Fruit fly (Drosophila melanogaster): ENCODE results near the gene CG32284.

Gene CG32284

dm6 chr3L:3141411-3141810 lies 45.1 kb upstream of the CG32284 start (continued):
- no peak for TF ChIP-seq Dp (GFP tag; optimal IDR thresholded peaks at IDR 0.05)
- no peak for TF ChIP-seq sd (tag; optimal IDR thresholded peaks at IDR 0.05)
- no peak for TF ChIP-seq salm (tag; optimal IDR thresholded peaks at IDR 0.05)
- TF ChIP-seq ind (GFP tag; optimal IDR thresholded peaks at IDR 0.05) = no peak
- peak; percentile 29 for TF ChIP-seq nerfin-1 (tag; optimal IDR thresholded peaks at IDR 0.05)
- peak; percentile 22 for TF ChIP-seq CG3407 (GFP tag; optimal IDR thresholded peaks at IDR 0.05)
- TF ChIP-seq CG10431 (GFP tag; optimal IDR thresholded peaks at IDR 0.05) = peak; percentile 85
- no peak for TF ChIP-seq lab (GFP tag; optimal IDR thresholded peaks at IDR 0.05)
- TF ChIP-seq ara (GFP tag; IDR thresholded peaks at IDR 0.05) = 0 out of 2 replicates have a peak, but pooled peaks have one; percentile 44
- peak; percentile 39 for TF ChIP-seq Sry-β (GFP tag; optimal IDR thresholded peaks at IDR 0.05)
- TF ChIP-seq CG2678 (tag; optimal IDR thresholded peaks at IDR 0.05) = no peak
- peak; percentile 34 for TF ChIP-seq CG2712 (tag; optimal IDR thresholded peaks at IDR 0.05)
- peak; percentile 58 for TF ChIP-seq CG14710 (tag; optimal IDR thresholded peaks at IDR 0.05)
- peak; percentile 1 for TF ChIP-seq dmrt11E (tag; optimal IDR thresholded peaks at IDR 0.05)
- no peak for TF ChIP-seq CG34224 (GFP tag; IDR thresholded peaks at IDR 0.05; ENCODE audit: partially characterized antibody)
- peak; percentile 10 for TF ChIP-seq MTF-1 (GFP tag; optimal IDR thresholded peaks at IDR 0.05; ENCODE audit: borderline replicate concordance)
- TF ChIP-seq Oli (tag; optimal IDR thresholded peaks at IDR 0.05) = no peak
- peak; percentile 8 for TF ChIP-seq Asciz (GFP tag; optimal IDR thresholded peaks at IDR 0.05)
- no peak for TF ChIP-seq Fer1 (GFP tag; optimal IDR thresholded peaks at IDR 0.05)
- TF ChIP-seq Eip74EF (GFP tag; optimal IDR thresholded peaks at IDR 0.05) = peak in 1 of 2 experiments; percentile 14
- peak; percentile 64 for TF ChIP-seq gcm (GFP tag; optimal IDR thresholded peaks at IDR 0.05)
- TF ChIP-seq otp (GFP tag; IDR thresholded peaks at IDR 0.05) = peak; percentile 11; the same call in 1 of the 3 replicates
- no peak for TF ChIP-seq CG9437 (GFP tag; optimal IDR thresholded peaks at IDR 0.05)
- TF ChIP-seq ham (GFP tag; IDR thresholded peaks at IDR 0.05) = no peak
- peak in 1 of 2 experiments; percentile 73 for TF ChIP-seq Pdp1 (GFP tag; optimal IDR thresholded peaks at IDR 0.05)
- TF ChIP-seq nom (GFP tag; optimal IDR thresholded peaks at IDR 0.05) = no peak
- peak; percentile 30 for TF ChIP-seq CG2875 (GFP tag; optimal IDR thresholded peaks at IDR 0.05)
- TF ChIP-seq CG15601 (tag; optimal IDR thresholded peaks at IDR 0.05) = peak; percentile 76
- TF ChIP-seq CG11247 (GFP tag; IDR thresholded peaks at IDR 0.05) = 0 out of 2 replicates have a peak, but pooled peaks have one; percentile 32
- peak; percentile 5 for TF ChIP-seq kah (GFP tag; optimal IDR thresholded peaks at IDR 0.05)
- TF ChIP-seq CG3163 (GFP tag; optimal IDR thresholded peaks at IDR 0.05) = no peak
- peak; percentile 42 for TF ChIP-seq CG18262 (tag; optimal IDR thresholded peaks at IDR 0.05)
- TF ChIP-seq sim (GFP tag; IDR thresholded peaks at IDR 0.05) = peak; percentile 36; the same call in 1 of the 2 replicates
- TF ChIP-seq Hr78 (GFP tag; optimal IDR thresholded peaks at IDR 0.05) = peak in 1 of 2 experiments; percentile 88
- TF ChIP-seq Xrp1 (GFP tag; IDR thresholded peaks at IDR 0.05) = peak; percentile 11; the same call in 1 of the 2 replicates
- peak; percentile 43 for TF ChIP-seq CG2202 (tag; optimal IDR thresholded peaks at IDR 0.05)
- TF ChIP-seq CG1529 (GFP tag; optimal IDR thresholded peaks at IDR 0.05) = peak; percentile 4
- no peak for TF ChIP-seq CG8290 (GFP tag; optimal IDR thresholded peaks at IDR 0.05)
- TF ChIP-seq CG8290 (tag; optimal IDR thresholded peaks at IDR 0.05) = peak in 1 of 2 experiments; percentile 38
- no peak for TF ChIP-seq CG10366 (GFP tag; IDR thresholded peaks at IDR 0.05)
- TF ChIP-seq CG33557 (GFP tag; optimal IDR thresholded peaks at IDR 0.05) = peak; percentile 91
- TF ChIP-seq kni (GFP tag; optimal IDR thresholded peaks at IDR 0.05) = peak; percentile 87
- TF ChIP-seq CG10267 (tag; optimal IDR thresholded peaks at IDR 0.05) = peak; percentile 5
- TF ChIP-seq HLHmδ (GFP tag; optimal IDR thresholded peaks at IDR 0.05) = peak; percentile 93
- peak in 1 of 2 experiments; percentile 61 for TF ChIP-seq bsh (GFP tag; optimal IDR thresholded peaks at IDR 0.05)
- no peak for TF ChIP-seq CG1602 (GFP tag; optimal IDR thresholded peaks at IDR 0.05)

All from whole organism, embryonic.